Fruit fly (Drosophila melanogaster): ENCODE results near the gene stx.

stx gene

DNA sequence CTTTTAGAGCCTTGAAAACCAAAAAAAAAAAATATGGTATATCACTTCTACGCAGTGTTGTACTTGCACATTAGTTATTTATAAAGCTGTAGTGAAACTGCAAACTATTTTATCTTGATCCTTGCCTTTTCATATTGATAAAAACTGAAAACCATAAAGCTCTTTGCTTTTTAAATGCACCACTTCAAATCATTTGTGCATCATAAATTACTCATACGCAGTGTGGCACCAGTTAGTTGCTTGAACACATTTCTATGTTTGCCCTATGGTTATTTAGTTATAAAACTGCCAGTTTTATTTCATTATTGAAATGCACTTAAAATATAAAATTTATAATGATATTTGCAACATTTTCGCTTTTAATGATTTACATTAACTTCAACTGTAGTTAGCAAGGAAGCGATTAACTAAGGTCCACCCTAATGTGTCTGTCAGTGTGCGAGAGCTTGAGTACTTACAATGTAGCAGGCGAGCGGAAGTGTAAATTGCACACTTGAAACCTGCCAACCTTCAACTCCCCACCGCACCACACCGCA is 11.4 kb upstream of the stx start (continued):
- TF ChIP-seq Opbp (GFP tag; IDR thresholded peaks at IDR 0.05; ENCODE audit: partially characterized antibody) (no peak), CG7839 (tag; optimal IDR thresholded peaks at IDR 0.05) (peak; percentile 2), NC2α (GFP tag; optimal IDR thresholded peaks at IDR 0.05) (no peak), CG12769 (tag; optimal IDR thresholded peaks at IDR 0.05) (no peak), tll (GFP tag; optimal IDR thresholded peaks at IDR 0.05) (no peak), CG12744 (GFP tag; optimal IDR thresholded peaks at IDR 0.05) (no peak), CG43689 (GFP tag; IDR thresholded peaks at IDR 0.05) (no peak), CG4820 (GFP tag; optimal IDR thresholded peaks at IDR 0.05) (no peak), exex (tag; optimal IDR thresholded peaks at IDR 0.05) (no peak), kay (GFP tag; optimal IDR thresholded peaks at IDR 0.05) (no peak), fd3F (GFP tag; optimal IDR thresholded peaks at IDR 0.05) (no peak), sens (GFP tag) (no peak), slbo (GFP tag; IDR thresholded peaks at IDR 0.05) (no peak), CG10366 (GFP tag; IDR thresholded peaks at IDR 0.05) (no peak), Hey (tag; optimal IDR thresholded peaks at IDR 0.05) (no peak), CG14050 (GFP tag; IDR thresholded peaks at IDR 0.05) (no peak), HmgZ (tag; optimal IDR thresholded peaks at IDR 0.05) (no peak), jigr1 (GFP tag; IDR thresholded peaks at IDR 0.05) (no peak), CG18599 (GFP tag; optimal IDR thresholded peaks at IDR 0.05) (peak; percentile 39), CG16779 (GFP tag; IDR thresholded peaks at IDR 0.05) (no peak), grau (tag; optimal IDR thresholded peaks at IDR 0.05) (peak; percentile 16), lbe (GFP tag; optimal IDR thresholded peaks at IDR 0.05) (no peak), CG9817 (tag; optimal IDR thresholded peaks at IDR 0.05) (no peak), CG2202 (tag; optimal IDR thresholded peaks at IDR 0.05) (no peak), fd96Cb (tag; optimal IDR thresholded peaks at IDR 0.05) (no peak), bsh (GFP tag; optimal IDR thresholded peaks at IDR 0.05) (peak in 1 of 2 experiments; percentile 7), Dll (GFP tag; IDR thresholded peaks at IDR 0.05; ENCODE audit: partially characterized antibody) (no peak), Hr3 (GFP tag; optimal IDR thresholded peaks at IDR 0.05) (no peak), Blimp-1 (GFP tag; optimal IDR thresholded peaks at IDR 0.05) (no peak), wor (GFP tag; IDR thresholded peaks at IDR 0.05) (no peak), D19A (tag; optimal IDR thresholded peaks at IDR 0.05) (no peak), CG3726 (GFP tag; IDR thresholded peaks at IDR 0.05) (no peak), CHES-1-like (GFP tag; optimal IDR thresholded peaks at IDR 0.05) (no peak), repo (GFP tag; optimal IDR thresholded peaks at IDR 0.05) (no peak), dpn (GFP tag; optimal IDR thresholded peaks at IDR 0.05) (no peak), CG30431 (GFP tag; optimal IDR thresholded peaks at IDR 0.05) (no peak), Tbp (GFP tag; optimal IDR thresholded peaks at IDR 0.05) (no peak), nau (GFP tag; optimal IDR thresholded peaks at IDR 0.05) (no peak), lmd (GFP tag; IDR thresholded peaks at IDR 0.05) (no peak), Hand (GFP tag; optimal IDR thresholded peaks at IDR 0.05) (peak; percentile 16), Med (GFP tag) (peak; percentile 7), esg (GFP tag; conservative IDR thresholded peaks at IDR 0.05) (no peak), Adf1 (GFP tag; IDR thresholded peaks at IDR 0.05) (no peak), Meics (GFP tag; optimal IDR thresholded peaks at IDR 0.05) (peak; percentile 42), CG34376 (GFP tag; optimal IDR thresholded peaks at IDR 0.05) (peak; percentile 22), tup (GFP tag; optimal IDR thresholded peaks at IDR 0.05) (no peak), CG8290 (GFP tag; optimal IDR thresholded peaks at IDR 0.05) (no peak), CG8290 (tag; optimal IDR thresholded peaks at IDR 0.05) (no peak), gem (tag; optimal IDR thresholded peaks at IDR 0.05) (peak; percentile 17), B-H1 (GFP tag; IDR thresholded peaks at IDR 0.05) (no peak), CG6854 (GFP tag; optimal IDR thresholded peaks at IDR 0.05) (no peak)

Data from whole organism, embryonic.